Fruit fly (Drosophila melanogaster) whole organism, embryonic: ENCODE results near the gene CG4465.

Experiments used
- CG1024 ChIP-seq: fragments of 200-800 bp; sonication (Bioruptor generic); IDR thresholded peaks from 2 replicates; pipeline ENCODE4 v1.3.6; 2022; ENCODE audit warnings: missing biosample characterization, missing genetic modification characterization
- CG10274 ChIP-seq: fragments of 200-800 bp; sonication (Bioruptor generic); optimal IDR thresholded peaks from 3 replicates; lab custom pipeline; 2017; ENCODE audit warnings: missing biosample characterization, mild to moderate bottlenecking, missing genetic modification characterization
- CG10959 ChIP-seq: fragments of 200-800 bp; sonication (Bioruptor generic); IDR thresholded peaks from 2 replicates; pipeline ENCODE4 v1.3.6; 2022; ENCODE audit warnings: missing biosample characterization, missing genetic modification characterization
- CG12769 ChIP-seq: fragments of 200-800 bp; sonication (Bioruptor generic); optimal IDR thresholded peaks from 2 replicates; lab custom pipeline; 2019; ENCODE audit warnings: missing biosample characterization, mild to moderate bottlenecking, missing genetic modification characterization, moderate library complexity
- CG13287 ChIP-seq: fragments of 200-800 bp; sonication (Bioruptor generic); IDR thresholded peaks from 2 replicates; pipeline ENCODE4 v1.3.6; 2022; ENCODE audit warnings: missing biosample characterization, missing genetic modification characterization; ENCODE audit not compliant: partially characterized antibody
- CG1647 ChIP-seq: fragments of 200-800 bp; sonication (Bioruptor generic); optimal IDR thresholded peaks from 3 replicates; lab custom pipeline; 2016; ENCODE audit warnings: missing biosample characterization, missing genetic modification characterization
- CG17186 ChIP-seq: fragments of 200-800 bp; sonication (Bioruptor generic); optimal IDR thresholded peaks from 3 replicates; lab custom pipeline; 2017; ENCODE audit warnings: missing biosample characterization, missing genetic modification reagents, missing genetic modification characterization
- CG31224 ChIP-seq: fragments of 200-800 bp; sonication (Bioruptor generic); IDR thresholded peaks from 2 replicates; pipeline ENCODE4 v1.3.6; 2022; ENCODE audit warnings: missing biosample characterization, missing genetic modification characterization
- CG32772 ChIP-seq: fragments of 200-800 bp; sonication (Bioruptor generic); IDR thresholded peaks from 2 replicates; pipeline ENCODE4 v1.3.6; 2022; ENCODE audit warnings: missing biosample characterization, missing genetic modification characterization
- CG33557 ChIP-seq: fragments of 200-800 bp; sonication (Bioruptor generic); optimal IDR thresholded peaks from 2 replicates; lab custom pipeline; 2019; ENCODE audit warnings: missing biosample characterization, mild to moderate bottlenecking, missing genetic modification characterization, moderate library complexity
- CG4282 ChIP-seq: fragments of 200-800 bp; sonication (Bioruptor generic); optimal IDR thresholded peaks from 2 replicates; lab custom pipeline; 2016; ENCODE audit warnings: missing biosample characterization, missing genetic modification characterization
- CG4360 ChIP-seq: fragments of 200-800 bp; sonication (Bioruptor generic); IDR thresholded peaks from 2 replicates; pipeline ENCODE4 v1.3.6; 2022; ENCODE audit warnings: missing biosample characterization, missing genetic modification characterization
- CG4730 ChIP-seq: fragments of 200-800 bp; sonication (Bioruptor generic); IDR thresholded peaks from 2 replicates; pipeline ENCODE4 v1.3.6; 2022; ENCODE audit warnings: missing biosample characterization, missing genetic modification characterization
- CG4820 ChIP-seq: fragments of 200-800 bp; sonication (Bioruptor generic); optimal IDR thresholded peaks from 3 replicates; lab custom pipeline; 2016; ENCODE audit warnings: missing biosample characterization, missing genetic modification characterization
- CG7372 ChIP-seq: fragments of 200-800 bp; sonication (Bioruptor generic); IDR thresholded peaks from 2 replicates; pipeline ENCODE4 v1.3.6; 2022; ENCODE audit warnings: missing biosample characterization, missing genetic modification characterization
- CG7987 ChIP-seq: fragments of 200-800 bp; sonication (Bioruptor generic); optimal IDR thresholded peaks from 2 replicates; lab custom pipeline; 2018; ENCODE audit warnings: missing biosample characterization, mild to moderate bottlenecking, missing genetic modification characterization, moderate library complexity
- D ChIP-seq, 2 experiments: fragments of 200-800 bp in 1 of 2; fragments of >200 bp in 1 of 2; sonication (Bioruptor generic) in 1 of 2; optimal IDR thresholded peaks; 2 replicates in 1 of 2; 3 replicates in 1 of 2; lab custom pipeline; 2017; ENCODE audit warnings: mild to moderate bottlenecking in 1 of 2, missing biosample characterization in 1 of 2, missing genetic modification characterization in 1 of 2, missing genetic modification reagents in 1 of 2
- D19A ChIP-seq: fragments of 200-800 bp; optimal IDR thresholded peaks from 3 replicates; lab custom pipeline; 2019; ENCODE audit warnings: missing biosample characterization, mild to moderate bottlenecking, missing genetic modification characterization, moderate library complexity
- Dbx ChIP-seq: fragments of 200-800 bp; sonication (Bioruptor generic); IDR thresholded peaks from 3 replicates; pipeline ENCODE4 v1.3.6; 2022; ENCODE audit warnings: missing biosample characterization, missing genetic modification characterization
- Ets97D ChIP-seq: fragments of 200-800 bp; sonication (Bioruptor generic); optimal IDR thresholded peaks from 3 replicates; lab custom pipeline; 2016; ENCODE audit warnings: missing biosample characterization, missing genetic modification characterization
- H2.0 ChIP-seq: fragments of 200-800 bp; sonication (Bioruptor generic); IDR thresholded peaks from 2 replicates; pipeline ENCODE4 v1.3.6; 2022; ENCODE audit warnings: missing biosample characterization, missing genetic modification characterization
- HLHmδ ChIP-seq: fragments of 200-800 bp; sonication (Bioruptor generic); optimal IDR thresholded peaks from 2 replicates; lab custom pipeline; 2018; ENCODE audit warnings: missing biosample characterization, mild to moderate bottlenecking, missing genetic modification characterization, moderate library complexity
- MBD-R2 ChIP-seq: fragments of 200-800 bp; sonication (Bioruptor generic); IDR thresholded peaks from 2 replicates; pipeline ENCODE4 v1.3.6; 2022; ENCODE audit warnings: missing biosample characterization, missing genetic modification characterization
- Poxn ChIP-seq: fragments of 200-800 bp; sonication (Bioruptor generic); IDR thresholded peaks from 2 replicates; pipeline ENCODE4 v1.3.6; 2022; ENCODE audit warnings: missing biosample characterization, missing genetic modification characterization
- Rx ChIP-seq: fragments of 200-800 bp; sonication (Bioruptor generic); IDR thresholded peaks from 2 replicates; pipeline ENCODE4 v1.3.6; 2022; ENCODE audit warnings: missing biosample characterization, missing genetic modification characterization
- Scr ChIP-seq: fragments of 200-800 bp; sonication (Bioruptor generic); IDR thresholded peaks from 2 replicates; pipeline ENCODE4 v1.3.6; 2022; ENCODE audit warnings: missing biosample characterization, missing genetic modification characterization; ENCODE audit not compliant: partially characterized antibody
- Six4 ChIP-seq: fragments of 200-800 bp; sonication (Bioruptor generic); optimal IDR thresholded peaks from 2 replicates; lab custom pipeline; 2016; ENCODE audit warnings: missing biosample characterization, missing genetic modification characterization
- TFAM ChIP-seq: fragments of 200-800 bp; sonication (Bioruptor generic); optimal IDR thresholded peaks from 2 replicates; lab custom pipeline; 2017; ENCODE audit warnings: missing biosample characterization, missing genetic modification characterization, inconsistent platforms
- Xbp1 ChIP-seq: fragments of 200-800 bp; sonication (Bioruptor generic); optimal IDR thresholded peaks from 3 replicates; lab custom pipeline; 2016; ENCODE audit warnings: missing biosample characterization, mild to moderate bottlenecking, missing genetic modification characterization
- amos ChIP-seq: fragments of 200-800 bp; sonication (Bioruptor generic); IDR thresholded peaks from 2 replicates; pipeline ENCODE4 v1.3.6; 2022; ENCODE audit warnings: missing biosample characterization, missing genetic modification characterization; ENCODE audit not compliant: partially characterized antibody
- ara ChIP-seq: fragments of 200-800 bp; sonication (Bioruptor generic); IDR thresholded peaks from 2 replicates; pipeline ENCODE4 v1.3.6; 2022; ENCODE audit warnings: missing biosample characterization, missing genetic modification characterization
- br ChIP-seq: fragments of >200 bp; optimal IDR thresholded peaks from 2 replicates; lab custom pipeline; 2017
- dan ChIP-seq: fragments of 200-800 bp; sonication (Bioruptor generic); IDR thresholded peaks from 2 replicates; pipeline ENCODE4 v1.3.6; 2022; ENCODE audit warnings: missing biosample characterization, missing genetic modification characterization
- danr ChIP-seq: fragments of 200-800 bp; sonication (Bioruptor generic); IDR thresholded peaks from 2 replicates; pipeline ENCODE4 v1.3.6; 2022; ENCODE audit warnings: missing biosample characterization, missing genetic modification characterization
- dpn ChIP-seq, 2 experiments: fragments of 200-800 bp; sonication (Bioruptor generic); optimal IDR thresholded peaks; 3 replicates each; lab custom pipeline; 2016; ENCODE audit warnings: missing biosample characterization in 2 of 2, missing genetic modification characterization in 2 of 2
- grau ChIP-seq: fragments of 200-800 bp; optimal IDR thresholded peaks from 3 replicates; lab custom pipeline; 2019; ENCODE audit warnings: missing biosample characterization, mild to moderate bottlenecking, missing genetic modification characterization, moderate library complexity
- gsb-n ChIP-seq: fragments of 200-800 bp; sonication (Bioruptor generic); optimal IDR thresholded peaks from 3 replicates; lab custom pipeline; 2018; ENCODE audit warnings: missing biosample characterization, mild to moderate bottlenecking, missing genetic modification characterization
- h ChIP-seq: fragments of >200 bp; optimal IDR thresholded peaks from 2 replicates; lab custom pipeline; 2017
- inv ChIP-seq: fragments of 200-800 bp; sonication (Bioruptor generic); IDR thresholded peaks from 2 replicates; pipeline ENCODE4 v1.3.6; 2022; ENCODE audit warnings: missing biosample characterization, missing genetic modification characterization; ENCODE audit not compliant: partially characterized antibody
- klu ChIP-seq: fragments of 200-800 bp; sonication (Bioruptor generic); IDR thresholded peaks from 2 replicates; pipeline ENCODE4 v1.3.6; 2022; ENCODE audit warnings: missing biosample characterization, missing genetic modification characterization
- mam ChIP-seq: fragments of 200-800 bp; sonication (Bioruptor generic); optimal IDR thresholded peaks from 3 replicates; lab custom pipeline; 2016; ENCODE audit warnings: missing biosample characterization, missing genetic modification characterization
- mld ChIP-seq: fragments of 200-800 bp; sonication (Bioruptor generic); IDR thresholded peaks from 3 replicates; pipeline ENCODE4 v1.3.6; 2022; ENCODE audit warnings: missing biosample characterization, missing genetic modification characterization; ENCODE audit not compliant: partially characterized antibody
- odd ChIP-seq: fragments of 200-800 bp; sonication (Bioruptor generic); optimal IDR thresholded peaks from 2 replicates; lab custom pipeline; 2017; ENCODE audit warnings: missing biosample characterization, mild to moderate bottlenecking, missing genetic modification characterization
- pzg ChIP-seq: fragments of 200-800 bp; sonication (Bioruptor generic); optimal IDR thresholded peaks from 3 replicates; lab custom pipeline; 2018; ENCODE audit warnings: missing biosample characterization, mild to moderate bottlenecking, missing genetic modification characterization, moderate library complexity
- ranshi ChIP-seq: fragments of 200-800 bp; sonication (Bioruptor generic); IDR thresholded peaks from 2 replicates; pipeline ENCODE4 v1.3.6; 2022; ENCODE audit warnings: missing biosample characterization, missing genetic modification characterization
- ro ChIP-seq: fragments of 200-800 bp; sonication (Bioruptor generic); IDR thresholded peaks from 2 replicates; pipeline ENCODE4 v1.3.6; 2022; ENCODE audit warnings: missing biosample characterization, missing genetic modification characterization
- seq ChIP-seq: fragments of 200-800 bp; sonication (Bioruptor generic); IDR thresholded peaks from 2 replicates; pipeline ENCODE4 v1.3.6; 2022; ENCODE audit warnings: missing biosample characterization, missing genetic modification characterization
- sug ChIP-seq: fragments of 200-800 bp; optimal IDR thresholded peaks from 2 replicates; lab custom pipeline; 2019; ENCODE audit warnings: missing biosample characterization, mild to moderate bottlenecking, missing genetic modification characterization, moderate library complexity
- tin ChIP-seq: fragments of 200-800 bp; sonication (Bioruptor generic); optimal IDR thresholded peaks from 3 replicates; lab custom pipeline; 2016; ENCODE audit warnings: missing biosample characterization, missing genetic modification characterization
- tio ChIP-seq: fragments of 200-800 bp; sonication (Bioruptor generic); optimal IDR thresholded peaks from 2 replicates; lab custom pipeline; 2017; ENCODE audit warnings: missing biosample characterization, missing genetic modification characterization, inconsistent platforms
- zfh2 ChIP-seq: fragments of 200-800 bp; sonication (Bioruptor generic); optimal IDR thresholded peaks from 2 replicates; lab custom pipeline; 2016; ENCODE audit warnings: missing biosample characterization, missing genetic modification characterization

The CG4465 gene

dm6 chr3R:19904865-19905373 is 12.7 kb downstream of the CG4465 start, which contains the start of the genes Surf6 and RhoGAP92B (continued):
- TF ChIP-seq H2.0 (no peak), CG7372 (no peak), MBD-R2 (GFP tag; lab: Robert Waterston, UW) (peak; percentile 82), ranshi (GFP tag; lab: Robert Waterston, UW) (0 out of 2 replicates have a peak, but pooled peaks have one; percentile 25), dpn (GFP tag; optimal IDR thresholded peaks at IDR 0.05; lab: Kevin White, UChicago) (peak; percentile 58 to 68), sug (tag; lab: Kevin White, UChicago) (peak; percentile 69), CG4820 (GFP tag; lab: Kevin White, UChicago) (peak; percentile 53), tin (peak; percentile 53), TFAM (no peak), mam (GFP tag; lab: Kevin White, UChicago) (peak; percentile 71), odd (GFP tag; lab: Kevin White, UChicago) (peak; percentile 47), tio (GFP tag; lab: Kevin White, UChicago) (no peak), seq (GFP tag; lab: Robert Waterston, UW) (peak; percentile 47; the same call in 1 of the 2 replicates), danr (no peak), br (no peak), klu (GFP tag; lab: Robert Waterston, UW) (no peak), Scr (GFP tag; lab: Robert Waterston, UW) (peak; percentile 58; the same call in 1 of the 2 replicates), D19A (tag; lab: Kevin White, UChicago) (peak; percentile 38), CG17186 (GFP tag; lab: Kevin White, UChicago) (peak; percentile 91), CG4360 (0 out of 2 replicates have a peak, but pooled peaks have one; percentile 8), Xbp1 (GFP tag; lab: Kevin White, UChicago) (peak; percentile 70), Poxn (no peak), D (optimal IDR thresholded peaks at IDR 0.05; lab: Kevin White, UChicago) (no peak), D (GFP tag; optimal IDR thresholded peaks at IDR 0.05; lab: Kevin White, UChicago) (peak; percentile 31), CG4730 (no peak), Dbx (peak; percentile 70; the same call in 2 of the 3 replicates), CG10959 (GFP tag; lab: Robert Waterston, UW) (no peak), ro (GFP tag; lab: Robert Waterston, UW) (no peak), Ets97D (peak; percentile 89), CG10274 (no peak), CG32772 (GFP tag; lab: Robert Waterston, UW) (0 out of 2 replicates have a peak, but pooled peaks have one; percentile 23), dan (no peak), CG33557 (GFP tag; lab: Kevin White, UChicago) (peak; percentile 39), pzg (peak; percentile 95), mld (GFP tag; lab: Robert Waterston, UW) (no peak), inv (GFP tag; lab: Robert Waterston, UW) (no peak), zfh2 (GFP tag; lab: Kevin White, UChicago) (peak; percentile 29), CG7987 (peak; percentile 35), CG12769 (peak; percentile 22), CG31224 (GFP tag; lab: Robert Waterston, UW) (no peak), CG1647 (peak; percentile 35), gsb-n (tag; lab: Kevin White, UChicago) (peak; percentile 58), CG1024 (GFP tag; lab: Robert Waterston, UW) (no peak), HLHmδ (no peak), ara (GFP tag; lab: Robert Waterston, UW) (peak; percentile 45; the same call in 1 of the 2 replicates), Six4 (GFP tag; lab: Kevin White, UChicago) (peak; percentile 24), Rx (GFP tag; lab: Robert Waterston, UW) (no peak), amos (GFP tag; lab: Robert Waterston, UW) (peak; percentile 41; the same call in 1 of the 2 replicates), CG13287 (GFP tag; lab: Robert Waterston, UW) (peak; percentile 78), CG4282 (GFP tag; lab: Kevin White, UChicago) (peak; percentile 11), grau (peak; percentile 64), h (no peak)
